Worm (Caenorhabditis elegans) whole organism, midembryonic: ENCODE results near the gene C29G2.6.
A peak's percentile ranks its signal among the peaks of the same experiment; 100 is the strongest.
"Not testable (repeated sequence)": the region's sequence is repeated elsewhere in the genome, so short reads cannot be mapped to it uniquely, and the experiment has no call there.

Experiments
- T22C8.4 ChIP-seq: fragments of 200-800 bp; sonication (Bioruptor generic); IDR thresholded peaks from 2 replicates; pipeline ENCODE4 v1.3.6; 2022; ENCODE audit warnings: missing genetic modification characterization, missing compliant biosample characterization
- cog-1 ChIP-seq: sonication (generic microtip); optimal IDR thresholded peaks from 2 replicates; lab custom pipeline; 2016; ENCODE audit warnings: missing genetic modification characterization, missing compliant biosample characterization
- flt-1 ChIP-seq: fragments of 200-800 bp; sonication (Bioruptor generic); IDR thresholded peaks from 2 replicates; pipeline ENCODE4 v1.3.6; 2022; ENCODE audit warnings: missing genetic modification characterization, missing compliant biosample characterization
- klf-2 ChIP-seq: fragments of 200-800 bp; sonication (Bioruptor generic); conservative IDR thresholded peaks from 2 replicates; pipeline ENCODE4 v1.3.6; 2022; ENCODE audit warnings: missing genetic modification reagents, missing genetic modification characterization, missing compliant biosample characterization
- med-1 ChIP-seq: sonication (generic microtip); optimal IDR thresholded peaks from 2 replicates; lab custom pipeline; 2017; ENCODE audit warnings: missing genetic modification characterization, mild to moderate bottlenecking, missing compliant biosample characterization, antibody characterized with exemption, missing genetic modification reagents; ENCODE audit not compliant: insufficient read depth
- ref-1 ChIP-seq: fragments of 200-800 bp; sonication (Bioruptor generic); conservative IDR thresholded peaks from 2 replicates; pipeline ENCODE4 v1.3.6; 2022; ENCODE audit warnings: missing genetic modification reagents, missing genetic modification characterization, missing compliant biosample characterization
- tab-1 ChIP-seq: fragments of 200-800 bp; sonication (Bioruptor generic); IDR thresholded peaks from 2 replicates; pipeline ENCODE4 v1.3.6; 2022; ENCODE audit warnings: missing genetic modification characterization, missing compliant biosample characterization
- ztf-23 ChIP-seq: fragments of 200-800 bp; sonication (Bioruptor generic); IDR thresholded peaks from 2 replicates; pipeline ENCODE4 v1.3.6; 2022; ENCODE audit warnings: missing genetic modification reagents, missing genetic modification characterization, missing compliant biosample characterization
- ztf-29 ChIP-seq: fragments of 200-800 bp; sonication (Bioruptor generic); IDR thresholded peaks from 2 replicates; pipeline ENCODE4 v1.3.6; 2022; ENCODE audit warnings: missing genetic modification reagents, missing genetic modification characterization, missing compliant biosample characterization

Gene C29G2.6

DNA sequence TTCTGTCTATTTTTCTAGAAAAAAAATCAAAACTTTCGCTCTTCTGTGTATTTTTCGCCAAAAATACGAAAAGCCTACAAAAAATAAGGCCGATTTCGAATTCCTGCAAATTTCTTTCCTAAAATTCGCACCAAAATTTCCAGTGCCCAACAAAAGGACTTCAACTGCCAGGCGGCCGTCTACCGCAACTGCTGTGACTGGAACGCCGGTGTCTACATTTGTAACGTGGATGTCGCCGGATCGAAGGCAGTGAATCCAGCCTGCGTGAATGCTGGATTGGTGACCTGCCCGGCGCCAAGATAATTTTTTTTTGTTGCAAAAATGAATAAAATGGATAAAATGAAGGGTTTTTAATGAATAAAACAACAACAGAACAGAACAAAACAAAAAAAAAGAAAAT lies 16.1 kb upstream of the C29G2.6 start:
- TF ChIP-seq cog-1 = no peak
- TF ChIP-seq T22C8.4 (GFP tag; lab: Robert Waterston, UW) = no peak
- no peak for TF ChIP-seq tab-1
- no peak for TF ChIP-seq ztf-29
- no peak for TF ChIP-seq ref-1
- TF ChIP-seq med-1 (GFP tag; lab: Kevin White, UChicago) = no peak
- TF ChIP-seq flt-1 = no peak
- TF ChIP-seq klf-2 (GFP tag; lab: Robert Waterston, UW) = no peak

- 0 out of 2 replicates have a peak, but pooled peaks have one; percentile 14 for TF ChIP-seq klf-2 (GFP tag; lab: Robert Waterston, UW)
- peak; percentile 11 for TF ChIP-seq cog-1
- TF ChIP-seq tab-1 = no peak
These were observed 14.8 kb upstream of the C29G2.6 start for ce11 chrV:2600543-2600942.

- TF ChIP-seq ztf-29; med-1 (GFP tag; lab: Kevin White, UChicago); cog-1: not testable (repeated sequence)
These were observed 13.1 kb upstream of the C29G2.6 start, which contains the start of gene F53E10.5 for ce11 chrV:2598830-2599229. TSS of gene F53E10.5 (minus strand) at chrV:2598930.

ce11 chrV:2595720-2596119 lies 10.0 kb upstream of the C29G2.6 start:
- TF ChIP-seq ref-1 = no peak
- no peak for TF ChIP-seq flt-1
- no peak for TF ChIP-seq klf-2 (GFP tag; lab: Robert Waterston, UW)
- TF ChIP-seq ztf-29 = no peak

ce11 chrV:2592173-2592676 lies 6.5 kb upstream of the C29G2.6 start, which contains the start of gene irg-3:
TSS of gene irg-3 (plus strand) at chrV:2592591.
- TF ChIP-seq flt-1 = no peak
- no peak for TF ChIP-seq ztf-29
- no peak for TF ChIP-seq ref-1
- no peak for TF ChIP-seq tab-1
- no peak for TF ChIP-seq med-1 (GFP tag; lab: Kevin White, UChicago)
- no peak for TF ChIP-seq ztf-23
- TF ChIP-seq T22C8.4 (GFP tag; lab: Robert Waterston, UW) = no peak
- no peak for TF ChIP-seq cog-1
- TF ChIP-seq klf-2 (GFP tag; lab: Robert Waterston, UW) = no peak

ce11 chrV:2589834-2590233 lies 4.1 kb upstream of the C29G2.6 start:
- TF ChIP-seq klf-2 (GFP tag; lab: Robert Waterston, UW) (no peak), ztf-23 (no peak), cog-1 (no peak), ztf-29 (no peak), tab-1 (no peak), T22C8.4 (GFP tag; lab: Robert Waterston, UW) (no peak), ref-1 (no peak)

- no peak for TF ChIP-seq T22C8.4 (GFP tag; lab: Robert Waterston, UW)
- TF ChIP-seq ztf-23 = no peak
- TF ChIP-seq klf-2 (GFP tag; lab: Robert Waterston, UW) = no peak
- no peak for TF ChIP-seq cog-1
- TF ChIP-seq tab-1 = no peak
- TF ChIP-seq ref-1 = no peak
- no peak for TF ChIP-seq med-1 (GFP tag; lab: Kevin White, UChicago)
These were observed 5.1 kb downstream of the C29G2.6 start, which contains the start of gene C29G2.3 for ce11 chrV:2580598-2580997. TSS of gene C29G2.3 (plus strand) at chrV:2580898.

DNA sequence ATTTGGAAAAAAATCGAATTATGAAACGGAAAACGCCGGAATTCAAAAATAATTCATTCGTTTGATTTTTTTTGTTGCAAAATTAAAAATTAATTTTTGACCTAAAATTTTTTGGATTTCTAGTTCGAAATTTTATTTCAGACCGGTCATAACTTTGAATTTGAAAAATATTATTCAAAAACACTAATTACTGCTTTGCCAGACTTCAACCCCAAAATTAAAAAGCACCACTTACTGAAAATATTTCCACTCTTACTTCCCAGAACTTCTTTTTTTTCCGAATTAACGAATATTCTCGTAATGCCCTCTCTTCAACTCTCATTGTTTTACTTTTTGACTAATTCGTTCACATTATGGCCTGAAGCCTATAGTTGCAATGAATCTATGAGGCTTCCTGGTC lies 8.1 kb downstream of the C29G2.6 start, which contains the start of gene srt-4:
TSS of gene srt-4 (plus strand) at position 301 of the 400 bp plus-strand sequence.
- TF ChIP-seq ref-1 (no peak), ztf-23 (no peak), cog-1 (no peak)

DNA sequence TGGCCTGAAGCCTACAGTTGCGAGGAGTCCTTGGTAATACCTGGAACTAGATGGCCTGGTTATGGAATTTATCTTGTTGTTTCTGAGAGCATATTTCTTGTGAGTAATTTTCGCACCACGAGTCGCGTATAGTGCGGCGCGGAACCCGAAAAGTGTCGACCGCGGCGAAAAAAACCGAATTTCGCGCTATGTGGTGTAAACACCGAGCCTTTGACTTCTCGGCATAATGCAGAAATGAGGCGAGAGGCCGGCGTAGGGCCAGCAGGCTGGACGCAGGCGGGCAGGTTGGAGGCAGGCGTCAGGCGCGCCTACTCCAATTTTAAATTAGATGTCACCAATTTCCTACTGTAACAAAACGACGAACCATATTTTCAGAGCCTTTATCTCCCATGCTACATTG lies 10.0 kb downstream of the C29G2.6 start:
- no peak for TF ChIP-seq ztf-23
- TF ChIP-seq cog-1 = no peak
- TF ChIP-seq flt-1 = no peak
- TF ChIP-seq klf-2 (GFP tag; lab: Robert Waterston, UW) = no peak
- TF ChIP-seq tab-1 = no peak
- TF ChIP-seq ztf-29 = no peak
- no peak for TF ChIP-seq med-1 (GFP tag; lab: Kevin White, UChicago)

DNA sequence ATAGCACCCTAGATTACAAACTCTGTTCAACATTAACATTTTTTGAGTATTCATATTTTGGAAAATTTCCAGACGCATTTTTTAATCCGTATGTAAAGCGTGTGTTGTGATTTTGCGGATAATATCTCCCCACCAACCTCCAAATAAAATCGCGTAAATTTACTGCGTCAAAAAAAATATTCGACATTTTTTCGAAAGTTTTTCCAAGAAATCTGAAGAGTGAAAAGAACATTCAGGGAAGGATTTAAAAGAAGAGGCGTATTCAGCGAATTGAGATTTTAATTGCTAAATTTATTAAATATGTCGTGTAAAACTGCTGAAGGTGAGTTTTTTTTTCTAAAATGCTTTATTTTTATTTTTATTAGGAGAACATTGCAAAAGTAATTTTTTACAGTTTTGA lies 11.8 kb downstream of the C29G2.6 start, which contains the start of gene nhr-290:
TSS of gene nhr-290 (plus strand) at position 301 of the 400 bp plus-strand sequence.
- TF ChIP-seq klf-2 (GFP tag; lab: Robert Waterston, UW) (no peak), flt-1 (no peak), cog-1 (no peak), tab-1 (no peak), ztf-29 (no peak), med-1 (GFP tag; lab: Kevin White, UChicago) (no peak), ref-1 (no peak)

- TF ChIP-seq tab-1 (no peak), med-1 (GFP tag; lab: Kevin White, UChicago) (no peak), ref-1 (no peak), flt-1 (no peak), ztf-29 (no peak), cog-1 (no peak), ztf-23 (no peak), klf-2 (GFP tag; lab: Robert Waterston, UW) (no peak), T22C8.4 (GFP tag; lab: Robert Waterston, UW) (no peak)
These were observed 12.6 kb downstream of the C29G2.6 start, which contains the start of gene srj-20 for ce11 chrV:2573108-2573507. TSS of gene srj-20 (minus strand) at chrV:2573208.

ce11 chrV:2570643-2571042 lies 15.1 kb downstream of the C29G2.6 start, which contains the start of gene srj-19:
TSS of gene srj-19 (minus strand) at chrV:2570743.
- TF ChIP-seq tab-1 = no peak
- no peak for TF ChIP-seq ref-1
- no peak for TF ChIP-seq ztf-23
- no peak for TF ChIP-seq med-1 (GFP tag; lab: Kevin White, UChicago)
- TF ChIP-seq klf-2 (GFP tag; lab: Robert Waterston, UW) = no peak
- no peak for TF ChIP-seq T22C8.4 (GFP tag; lab: Robert Waterston, UW)
- TF ChIP-seq ztf-29 = no peak
